Worm (Caenorhabditis elegans): ENCODE data around the gene his-5.
A peak's percentile ranks its signal among the peaks of the same experiment; 100 is the strongest.

his-5 gene

DNA sequence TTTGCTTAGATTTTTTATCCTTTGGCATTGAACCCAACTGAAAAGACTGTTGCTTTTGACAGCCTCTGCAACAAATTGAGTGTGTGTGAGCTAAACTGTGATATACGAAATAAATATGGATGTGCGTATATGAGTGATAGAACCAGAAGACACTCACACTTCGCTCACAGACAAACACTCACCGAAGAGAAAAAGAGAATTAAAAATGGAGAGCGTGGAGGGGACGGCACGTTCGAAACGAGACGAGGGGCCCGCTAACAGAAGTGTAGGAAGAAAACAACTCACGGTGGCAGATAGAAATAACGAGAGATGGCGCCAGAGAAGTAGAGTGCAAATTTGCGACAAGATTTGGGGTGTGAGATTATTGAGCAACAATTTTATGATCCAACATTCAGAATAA lies 16.7 kb upstream of the his-5 start (continued):
- peak; percentile 3 for TF ChIP-seq dsc-1 (tag; optimal IDR thresholded peaks at IDR 0.05)
- peak; percentile 13 for TF ChIP-seq F16B12.6 (tag; optimal IDR thresholded peaks at IDR 0.05)
- TF ChIP-seq ztf-4 (tag; optimal IDR thresholded peaks at IDR 0.05): no peak
- peak; percentile 32 for TF ChIP-seq nhr-71 (tag; optimal IDR thresholded peaks at IDR 0.05)
- TF ChIP-seq ceh-82 (tag; optimal IDR thresholded peaks at IDR 0.05): peak in 1 of 3 experiments; percentile 24
- TF ChIP-seq snu-23 (GFP tag; optimal IDR thresholded peaks at IDR 0.05): peak; percentile 35
- TF ChIP-seq nhr-28 (tag; optimal IDR thresholded peaks at IDR 0.05): no peak
- TF ChIP-seq fkh-10 (GFP tag; optimal IDR thresholded peaks at IDR 0.05): no peak
- no peak for TF ChIP-seq sup-37 (GFP tag; optimal IDR thresholded peaks at IDR 0.05)

DNA sequence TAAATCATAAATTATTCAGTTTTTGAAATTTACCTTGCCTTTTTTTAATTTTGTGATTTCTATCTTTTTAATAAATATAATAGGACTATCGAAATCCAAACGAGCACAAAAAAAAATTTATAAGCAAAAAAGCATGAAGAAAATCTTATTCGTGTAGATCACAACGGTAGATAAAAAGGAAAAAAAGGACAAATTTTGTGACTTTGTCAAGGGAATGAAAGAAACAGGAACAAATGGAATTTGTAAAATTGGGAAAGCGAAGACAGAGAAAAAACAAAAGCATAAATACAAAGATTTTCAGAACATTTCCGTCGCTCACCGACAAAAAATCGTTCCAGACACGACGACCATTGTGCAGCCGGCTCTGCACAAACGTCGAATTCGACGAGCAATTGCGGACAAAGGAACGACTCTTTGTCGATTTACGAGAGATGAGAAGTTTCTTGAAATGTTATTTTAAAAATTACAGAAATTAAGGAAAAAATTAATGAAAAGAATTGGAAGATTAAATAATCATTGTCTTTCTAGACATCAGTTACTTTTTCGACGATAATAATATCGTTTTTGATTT lies 16.1 kb upstream of the his-5 start, which contains the start of gene F45F2.10:
Gene F45F2.10, minus strand, starts transcription at position 51 of the 571 bp plus-strand sequence.
- TF ChIP-seq lin-35 (GFP tag; optimal IDR thresholded peaks at IDR 0.05) (peak; percentile 29 to 51), lsy-2 (tag; optimal IDR thresholded peaks at IDR 0.05) (no peak), rnt-1 (tag; optimal IDR thresholded peaks at IDR 0.05) (peak; percentile 27), dpl-1 (GFP tag; optimal IDR thresholded peaks at IDR 0.05) (peak in 2 of 3 experiments; percentile 29 to 33), C16A3.4 (tag; optimal IDR thresholded peaks at IDR 0.05) (peak; percentile 33), unc-86 (tag; optimal IDR thresholded peaks at IDR 0.05) (no peak), efl-1 (optimal IDR thresholded peaks at IDR 0.05) (peak; percentile 28 to 36), efl-1 (GFP tag; optimal IDR thresholded peaks at IDR 0.05 in 1 of 2) (peak; percentile 41 to 91), F16B12.6 (tag; optimal IDR thresholded peaks at IDR 0.05) (peak; percentile 83), nhr-237 (tag; optimal IDR thresholded peaks at IDR 0.05) (no peak), unc-98 (GFP tag; IDR thresholded peaks at IDR 0.05) (no peak), fos-1 (tag; optimal IDR thresholded peaks at IDR 0.05) (no peak), ama-1 (optimal IDR thresholded peaks at IDR 0.05) (no peak), swsn-7 (tag; optimal IDR thresholded peaks at IDR 0.05) (peak; percentile 17), ztf-11 (tag; optimal IDR thresholded peaks at IDR 0.05) (no peak)

DNA sequence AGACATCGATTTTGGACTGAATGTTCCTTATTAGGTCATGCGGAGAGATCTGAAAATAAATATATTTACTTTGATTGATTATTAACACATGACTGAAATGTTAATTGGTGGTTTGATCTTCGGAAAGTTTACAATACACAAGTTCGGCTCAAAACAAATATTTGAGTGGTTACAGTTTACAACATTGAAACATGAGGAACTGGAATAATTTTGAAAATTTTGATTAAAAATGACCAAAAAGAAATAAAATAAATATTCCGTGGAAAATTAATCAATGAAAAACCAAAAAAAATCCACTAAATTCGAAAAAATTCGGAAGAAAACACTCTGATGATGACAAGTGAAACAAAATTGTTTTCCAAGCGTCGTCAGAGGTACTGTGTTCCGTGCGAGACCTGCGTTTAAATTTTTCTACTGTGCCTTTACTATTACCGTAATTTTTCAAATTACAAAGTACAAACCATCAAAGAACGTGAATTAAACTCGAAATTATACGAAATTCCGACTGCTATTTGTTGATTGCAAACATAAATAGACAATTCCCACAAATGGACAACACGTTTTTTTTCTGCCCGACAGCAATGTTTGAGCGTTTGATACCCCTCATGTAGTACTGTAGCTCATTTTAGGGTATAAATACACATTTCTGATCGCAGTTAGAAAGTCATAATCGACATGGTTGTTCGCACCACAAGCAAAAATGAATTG lies 14.0 kb upstream of the his-5 start, which contains the start of the genes F45F2.11 and otpl-7:
Gene F45F2.11, minus strand, starts transcription at position 51 of the 708 bp plus-strand sequence.
Gene otpl-7, plus strand, starts transcription at position 658 of the 708 bp plus-strand sequence.
- no peak for TF ChIP-seq hpl-2 (GFP tag; optimal IDR thresholded peaks at IDR 0.05)
- TF ChIP-seq aly-2 (tag; optimal IDR thresholded peaks at IDR 0.05): no peak
- no peak for TF ChIP-seq nhr-76 (tag; optimal IDR thresholded peaks at IDR 0.05)
- TF ChIP-seq egl-13 (tag; optimal IDR thresholded peaks at IDR 0.05): no peak
- TF ChIP-seq fkh-10 (GFP tag; optimal IDR thresholded peaks at IDR 0.05): no peak
- no peak for TF ChIP-seq nhr-12 (tag; optimal IDR thresholded peaks at IDR 0.05)
- TF ChIP-seq grh-1 (GFP tag; IDR thresholded peaks at IDR 0.05): no peak
- TF ChIP-seq hlh-17 (GFP tag; optimal IDR thresholded peaks at IDR 0.05; ENCODE audit: borderline replicate concordance): no peak
- TF ChIP-seq ceh-82 (tag; optimal IDR thresholded peaks at IDR 0.05): no peak
- TF ChIP-seq isw-1 (GFP tag; IDR thresholded peaks at IDR 0.05): no peak
- TF ChIP-seq nhr-20 (tag; optimal IDR thresholded peaks at IDR 0.05): no peak

DNA sequence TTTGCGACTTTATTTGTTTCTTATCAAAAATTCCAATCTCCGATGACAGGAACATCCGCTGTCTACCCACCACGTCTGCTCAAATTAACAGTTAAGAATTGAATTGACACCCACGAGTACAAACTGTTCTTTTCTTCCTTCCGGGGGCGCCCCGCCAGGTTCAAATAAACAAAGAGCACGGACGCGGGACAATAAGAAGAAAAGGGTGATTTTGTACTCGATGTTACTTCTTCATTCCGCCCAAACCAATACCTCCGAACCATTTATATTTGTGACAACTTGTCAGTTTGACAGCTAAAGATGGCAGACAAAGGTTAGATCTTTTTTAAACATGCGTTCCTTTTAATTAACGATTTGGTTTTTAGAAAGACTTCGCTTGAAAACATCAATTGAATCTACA lies 9.2 kb upstream of the his-5 start, which contains the start of gene otpl-6:
Gene otpl-6, plus strand, starts transcription at position 301 of the 400 bp plus-strand sequence.
- TF ChIP-seq nhr-28 (tag; optimal IDR thresholded peaks at IDR 0.05): no peak
- TF ChIP-seq ceh-8 (GFP tag; optimal IDR thresholded peaks at IDR 0.05): no peak
- no peak for TF ChIP-seq pqm-1 (tag; optimal IDR thresholded peaks at IDR 0.05)
- no peak for TF ChIP-seq nhr-19 (GFP tag; conservative IDR thresholded peaks at IDR 0.05)
- no peak for TF ChIP-seq unc-62 (GFP tag; optimal IDR thresholded peaks at IDR 0.05)
- TF ChIP-seq unc-130 (tag; optimal IDR thresholded peaks at IDR 0.05): no peak
- no peak for TF ChIP-seq C16A3.4 (tag; optimal IDR thresholded peaks at IDR 0.05)
- TF ChIP-seq mdl-1 (tag; optimal IDR thresholded peaks at IDR 0.05): no peak
- TF ChIP-seq ceh-88 (GFP tag; IDR thresholded peaks at IDR 0.05): no peak
- no peak for TF ChIP-seq lin-15B (tag; optimal IDR thresholded peaks at IDR 0.05)
- TF ChIP-seq irx-1 (tag; optimal IDR thresholded peaks at IDR 0.05): no peak
- TF ChIP-seq mab-9 (GFP tag; IDR thresholded peaks at IDR 0.05): no peak

Measured in whole organism, L1 larva.